Fruit fly (Drosophila melanogaster) whole organism, wandering third instar larva: ENCODE data around the gene Sulf1.

Source experiments
- Abd-B ChIP-seq: fragments of >200 bp; optimal IDR thresholded peaks from 2 replicates; lab custom pipeline; 2017; ENCODE audit warnings: missing biosample characterization, missing genetic modification characterization
- CrebA ChIP-seq: fragments of 200-800 bp; sonication (Bioruptor generic); optimal IDR thresholded peaks from 2 replicates; lab custom pipeline; 2016; ENCODE audit warnings: missing biosample characterization, mild to moderate bottlenecking, missing genetic modification characterization, borderline replicate concordance
- Dfd ChIP-seq: fragments of >200 bp; optimal IDR thresholded peaks from 2 replicates; lab custom pipeline; 2017; ENCODE audit warnings: missing biosample characterization, missing genetic modification characterization
- GATAd ChIP-seq: sonication (Bioruptor generic); optimal IDR thresholded peaks from 2 replicates; lab custom pipeline; 2016; ENCODE audit warnings: missing biosample characterization, missing genetic modification characterization
- HLH106 ChIP-seq: fragments of 200-800 bp; optimal IDR thresholded peaks from 3 replicates; lab custom pipeline; 2019; ENCODE audit warnings: missing biosample characterization, mild to moderate bottlenecking, missing genetic modification characterization, moderate library complexity
- Hr78 ChIP-seq: fragments of >200 bp; optimal IDR thresholded peaks from 2 replicates; lab custom pipeline; 2017; ENCODE audit warnings: missing biosample characterization, missing genetic modification characterization
- Hr83 ChIP-seq: fragments of 200-300 bp; sonication (Bioruptor generic); optimal IDR thresholded peaks from 2 replicates; lab custom pipeline; 2016; ENCODE audit warnings: missing biosample characterization, mild to moderate bottlenecking, missing genetic modification characterization, moderate library complexity; ENCODE audit not compliant: poor library complexity, severe bottlenecking
- Mio ChIP-seq: sonication (Bioruptor generic); optimal IDR thresholded peaks from 2 replicates; lab custom pipeline; 2016; ENCODE audit warnings: missing biosample characterization, missing genetic modification characterization
- Myc ChIP-seq: fragments of >200 bp; optimal IDR thresholded peaks from 2 replicates; lab custom pipeline; 2017
- OdsH ChIP-seq: fragments of 200-800 bp; sonication (Bioruptor generic); optimal IDR thresholded peaks from 2 replicates; lab custom pipeline; 2016; ENCODE audit warnings: missing biosample characterization, mild to moderate bottlenecking, missing genetic modification characterization
- Rel ChIP-seq, 2 experiments: fragments of 200-800 bp; sonication (Bioruptor generic) in 1 of 2; optimal IDR thresholded peaks; 2 replicates in 1 of 2; 3 replicates in 1 of 2; lab custom pipeline; 2016 to 2019; ENCODE audit warnings: mild to moderate bottlenecking in 2 of 2, missing biosample characterization in 2 of 2, missing genetic modification characterization in 2 of 2, moderate library complexity in 1 of 2
- Sp1 ChIP-seq: fragments of 200-800 bp; sonication (Bioruptor generic); optimal IDR thresholded peaks from 3 replicates; lab custom pipeline; 2019; ENCODE audit warnings: missing biosample characterization, mild to moderate bottlenecking, missing genetic modification characterization, moderate library complexity
- Vsx2 ChIP-seq: fragments of 200-300, 225-300 bp; sonication (Bioruptor generic); optimal IDR thresholded peaks from 2 replicates; lab custom pipeline; 2018; ENCODE audit warnings: missing biosample characterization, missing genetic modification characterization; ENCODE audit not compliant: partially characterized antibody
- br ChIP-seq: fragments of 200-800 bp; sonication (Bioruptor generic); optimal IDR thresholded peaks from 2 replicates; lab custom pipeline; 2016; ENCODE audit warnings: missing biosample characterization, missing genetic modification characterization
- dmrt93B ChIP-seq: fragments of 200-800 bp; sonication (Bioruptor generic); optimal IDR thresholded peaks from 2 replicates; lab custom pipeline; 2018; ENCODE audit warnings: missing biosample characterization, mild to moderate bottlenecking, missing genetic modification characterization
- dsf ChIP-seq: sonication (Bioruptor generic); optimal IDR thresholded peaks from 2 replicates; lab custom pipeline; 2016; ENCODE audit warnings: missing biosample characterization, missing genetic modification characterization, borderline replicate concordance
- ey ChIP-seq: fragments of 200-800 bp; sonication (Bioruptor generic); optimal IDR thresholded peaks from 2 replicates; lab custom pipeline; 2016; ENCODE audit warnings: missing biosample characterization, missing genetic modification characterization
- foxo ChIP-seq, 2 experiments: fragments of 200-800 bp; sonication (Bioruptor generic); optimal IDR thresholded peaks; 2 replicates in 1 of 2; 3 replicates in 1 of 2; lab custom pipeline; 2016 to 2017; ENCODE audit warnings: missing biosample characterization in 2 of 2, missing genetic modification characterization in 2 of 2
- fru ChIP-seq: fragments of 200-800 bp; sonication (Bioruptor generic); optimal IDR thresholded peaks from 3 replicates; lab custom pipeline; 2016; ENCODE audit warnings: missing biosample characterization, mild to moderate bottlenecking, missing genetic modification characterization
- h ChIP-seq: fragments of 200-800 bp; sonication (Bioruptor generic); optimal IDR thresholded peaks from 3 replicates; lab custom pipeline; 2016; ENCODE audit warnings: missing biosample characterization, mild to moderate bottlenecking, missing genetic modification characterization
- jim ChIP-seq: fragments of 175-275, 200-325 bp; sonication (Bioruptor generic); optimal IDR thresholded peaks from 2 replicates; lab custom pipeline; 2016; ENCODE audit warnings: missing biosample characterization, mild to moderate bottlenecking, missing genetic modification characterization
- lola ChIP-seq: fragments of >200 bp; optimal IDR thresholded peaks from 2 replicates; lab custom pipeline; 2017; ENCODE audit warnings: missing biosample characterization, missing genetic modification characterization
- pan ChIP-seq: fragments of >200 bp; optimal IDR thresholded peaks from 2 replicates; lab custom pipeline; 2017
- psq ChIP-seq: fragments of 200-800 bp; sonication (Bioruptor generic); optimal IDR thresholded peaks from 3 replicates; lab custom pipeline; 2017; ENCODE audit warnings: missing biosample characterization, mild to moderate bottlenecking, missing genetic modification characterization, moderate library complexity
- rgr ChIP-seq: fragments of 200-800 bp; sonication (Bioruptor generic); optimal IDR thresholded peaks from 3 replicates; lab custom pipeline; 2016; ENCODE audit warnings: missing biosample characterization, mild to moderate bottlenecking, missing genetic modification characterization
- sage ChIP-seq: fragments of 200-800 bp; sonication (Bioruptor generic); optimal IDR thresholded peaks from 2 replicates; lab custom pipeline; 2016; ENCODE audit warnings: missing biosample characterization, mild to moderate bottlenecking, missing genetic modification characterization
- tai ChIP-seq: sonication (Bioruptor generic); optimal IDR thresholded peaks from 2 replicates; lab custom pipeline; 2016; ENCODE audit warnings: missing biosample characterization, missing genetic modification characterization
- usp ChIP-seq: fragments of >200 bp; optimal IDR thresholded peaks from 2 replicates; lab custom pipeline; 2017; ENCODE audit warnings: missing biosample characterization, missing genetic modification characterization
- woc ChIP-seq: sonication (Bioruptor generic); optimal IDR thresholded peaks from 2 replicates; lab custom pipeline; 2016; ENCODE audit warnings: missing biosample characterization, mild to moderate bottlenecking, missing genetic modification characterization

Gene Sulf1

DNA sequence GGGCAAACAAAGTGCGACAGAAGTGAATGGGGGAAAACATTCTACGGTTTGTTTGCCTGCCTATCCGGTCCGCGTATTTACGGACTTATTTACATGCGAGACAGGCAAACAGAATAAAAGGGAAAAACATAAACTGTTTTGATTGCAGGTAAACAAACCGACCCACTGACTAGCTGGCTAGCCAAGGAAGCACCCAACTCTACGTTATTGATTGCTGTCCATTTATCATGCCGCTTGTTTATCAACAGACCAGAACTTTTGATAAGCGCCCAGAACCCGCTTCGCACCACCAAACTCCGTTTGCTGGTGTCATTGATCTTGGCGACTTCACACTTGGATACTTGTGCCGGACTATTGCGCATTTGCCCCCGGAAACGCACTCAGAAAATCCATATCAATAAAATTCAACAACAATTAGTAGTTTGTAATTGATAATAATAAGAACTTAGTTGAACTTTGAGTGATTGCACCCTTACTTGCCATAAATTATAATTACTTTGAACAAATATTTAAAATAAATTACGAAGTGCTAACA lies 7.5 kb downstream of the Sulf1 start (continued):
- TF ChIP-seq Rel (GFP tag; optimal IDR thresholded peaks at IDR 0.05; lab: Kevin White, UChicago) (no peak), Rel (tag; optimal IDR thresholded peaks at IDR 0.05; lab: Kevin White, UChicago) (peak; percentile 36), CrebA (GFP tag; lab: Kevin White, UChicago) (no peak), woc (GFP tag; lab: Kevin White, UChicago) (no peak), dmrt93B (no peak), HLH106 (peak; percentile 30)

DNA sequence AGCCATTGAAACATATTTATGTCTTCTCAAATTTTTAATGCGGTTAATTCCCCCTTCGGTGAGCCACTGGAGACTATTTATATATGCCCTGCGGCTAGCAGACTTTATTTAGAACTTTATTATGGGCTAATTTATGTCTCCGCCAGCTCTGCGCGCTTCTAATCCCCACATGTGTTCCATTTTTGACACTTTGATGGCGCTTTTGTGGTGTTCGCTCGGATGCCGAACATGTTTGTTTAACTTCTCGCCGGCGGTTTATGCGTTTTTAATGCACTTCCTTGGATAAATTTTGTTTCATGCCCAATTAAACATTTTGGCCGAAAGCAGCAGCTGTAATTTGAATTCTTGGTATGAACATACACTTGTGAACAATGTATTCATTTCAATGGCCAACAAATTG lies 9.6 kb downstream of the Sulf1 start:
- TF ChIP-seq GATAd (GFP tag; lab: Kevin White, UChicago) (no peak), dmrt93B (no peak), ey (no peak), psq (GFP tag; lab: Kevin White, UChicago) (no peak), lola (GFP tag; lab: Kevin White, UChicago) (no peak), OdsH (GFP tag; lab: Kevin White, UChicago) (no peak), h (GFP tag; lab: Kevin White, UChicago) (no peak)

DNA sequence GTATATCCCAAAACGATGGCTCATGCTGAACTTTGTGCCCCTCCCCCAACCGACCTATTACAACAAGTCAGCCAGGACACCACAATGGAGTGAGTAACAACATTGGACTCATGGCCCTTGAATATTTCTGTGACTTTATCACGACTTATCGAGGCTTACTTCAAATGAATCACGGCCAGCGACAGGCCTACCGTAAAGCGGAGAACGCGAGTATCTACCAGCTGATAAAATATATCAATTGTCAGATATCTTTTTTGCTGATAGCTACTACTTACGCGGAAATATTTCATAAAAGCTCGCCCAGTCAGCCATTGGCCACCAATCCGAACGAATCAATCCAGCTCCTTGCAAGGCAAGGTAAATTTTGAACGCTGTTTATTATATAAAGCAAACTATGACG lies 11.8 kb downstream of the Sulf1 start, which contains the start of gene CG17930:
TSS of gene CG17930 (plus strand) at position 301 of the 400 bp plus-strand sequence.
- TF ChIP-seq Myc (lab: Kevin White, UChicago) (no peak), Rel (GFP tag; optimal IDR thresholded peaks at IDR 0.05; lab: Kevin White, UChicago) (no peak), Rel (tag; optimal IDR thresholded peaks at IDR 0.05; lab: Kevin White, UChicago) (no peak), pan (no peak), Hr83 (GFP tag; lab: Kevin White, UChicago) (no peak), Hr78 (GFP tag; lab: Kevin White, UChicago) (no peak), psq (GFP tag; lab: Kevin White, UChicago) (no peak), rgr (no peak), Sp1 (GFP tag; lab: Kevin White, UChicago) (no peak), tai (GFP tag; lab: Kevin White, UChicago) (no peak), h (GFP tag; lab: Kevin White, UChicago) (no peak), sage (GFP tag; lab: Kevin White, UChicago) (no peak), fru (GFP tag; lab: Kevin White, UChicago) (no peak), GATAd (GFP tag; lab: Kevin White, UChicago) (no peak), Mio (no peak), CrebA (GFP tag; lab: Kevin White, UChicago) (no peak), woc (GFP tag; lab: Kevin White, UChicago) (no peak), Dfd (GFP tag; lab: Kevin White, UChicago) (no peak), dsf (no peak), dmrt93B (no peak)
- TF ChIP-seq, all 38 proteins: peak for 0

DNA sequence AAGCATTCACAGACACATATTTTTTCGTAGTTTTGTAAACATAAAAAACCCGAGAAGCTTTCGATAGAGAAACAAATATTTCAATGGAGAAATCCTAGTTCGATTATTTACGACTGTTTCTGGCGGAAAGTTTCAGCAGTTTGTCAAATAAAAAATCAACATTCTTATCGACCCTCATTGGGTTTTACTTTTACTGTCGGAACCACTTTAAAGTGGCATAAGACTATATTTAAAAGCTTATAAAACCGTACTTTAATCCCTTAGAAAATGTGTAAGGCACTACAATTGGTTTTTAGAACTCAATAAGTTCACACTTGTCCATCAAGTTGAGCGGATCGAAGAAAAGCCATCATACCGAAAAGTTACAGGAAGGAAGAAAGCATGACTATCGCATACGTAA lies 14.2 kb downstream of the Sulf1 start, which contains the start of gene CG17929:
TSS of gene CG17929 (plus strand) at position 301 of the 400 bp plus-strand sequence.
- no peak for TF ChIP-seq dmrt93B
- no peak for TF ChIP-seq Vsx2 (GFP tag; lab: Kevin White, UChicago)
- TF ChIP-seq foxo (GFP tag; optimal IDR thresholded peaks at IDR 0.05; lab: Kevin White, UChicago), result no peak
- no peak for TF ChIP-seq ey
- no peak for TF ChIP-seq Sp1 (GFP tag; lab: Kevin White, UChicago)
- no peak for TF ChIP-seq jim (GFP tag; lab: Kevin White, UChicago)
- TF ChIP-seq sage (GFP tag; lab: Kevin White, UChicago), result no peak
- TF ChIP-seq OdsH (GFP tag; lab: Kevin White, UChicago), result no peak
- TF ChIP-seq br (GFP tag; lab: Kevin White, UChicago), result no peak
- no peak for TF ChIP-seq Myc (lab: Kevin White, UChicago)
- no peak for TF ChIP-seq rgr
- no peak for TF ChIP-seq Mio

DNA sequence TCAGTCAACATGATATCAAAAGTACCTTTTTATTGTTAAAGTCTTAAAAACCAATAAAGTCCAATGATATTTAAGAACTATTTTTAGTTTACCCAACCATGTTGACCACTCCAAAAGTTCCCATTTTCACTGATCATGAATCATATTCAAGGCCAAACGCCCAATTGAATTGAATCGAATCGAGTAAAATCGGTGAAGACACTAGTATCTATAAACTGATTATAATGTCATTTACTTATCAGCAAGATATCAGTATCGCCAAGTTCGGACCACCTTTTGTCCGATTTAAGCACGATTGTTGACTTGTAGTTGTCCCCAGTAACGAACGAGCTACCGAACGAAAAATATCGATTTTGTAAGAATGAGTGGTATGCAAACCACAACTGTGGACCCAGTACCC lies 16.3 kb downstream of the Sulf1 start, which contains the start of gene CG6901:
TSS of gene CG6901 (plus strand) at position 323 of the 400 bp plus-strand sequence.
- TF ChIP-seq Sp1 (GFP tag; lab: Kevin White, UChicago) (no peak), Myc (lab: Kevin White, UChicago) (no peak), CrebA (GFP tag; lab: Kevin White, UChicago) (no peak), h (GFP tag; lab: Kevin White, UChicago) (no peak), rgr (no peak), Hr78 (GFP tag; lab: Kevin White, UChicago) (no peak), Abd-B (GFP tag; lab: Kevin White, UChicago) (no peak), Rel (GFP tag; optimal IDR thresholded peaks at IDR 0.05; lab: Kevin White, UChicago) (no peak), Rel (tag; optimal IDR thresholded peaks at IDR 0.05; lab: Kevin White, UChicago) (no peak), usp (no peak), tai (GFP tag; lab: Kevin White, UChicago) (no peak)
